Worm (Caenorhabditis elegans) whole organism, L4 larva: ENCODE measurements around the gene klp-17.

ENCODE experiments used
- F10B5.3 ChIP-seq: sonication (generic microtip); optimal IDR thresholded peaks from 2 replicates; lab custom pipeline; 2016; ENCODE audit warnings: mild to moderate bottlenecking, missing genetic modification characterization, missing compliant biosample characterization
- F26F4.8 ChIP-seq: fragments of 200-800 bp; sonication (Bioruptor generic); conservative IDR thresholded peaks from 2 replicates; pipeline ENCODE4 v1.3.6; 2022; ENCODE audit warnings: missing genetic modification characterization, missing compliant biosample characterization
- F44E2.7 ChIP-seq: fragments of 200-800 bp; sonication (Bioruptor generic); IDR thresholded peaks from 2 replicates; pipeline ENCODE4 v2.1.2; 2022; ENCODE audit warnings: missing genetic modification characterization, missing compliant biosample characterization
- F49E8.2 ChIP-seq: sonication (generic microtip); optimal IDR thresholded peaks from 2 replicates; lab custom pipeline; 2016; ENCODE audit warnings: missing compliant biosample characterization, mild to moderate bottlenecking, missing genetic modification characterization, borderline replicate concordance
- R02D3.7 ChIP-seq: fragments of 150-350 bp; sonication (generic microtip); optimal IDR thresholded peaks from 3 replicates; lab custom pipeline; 2014; ENCODE audit warnings: missing biosample characterization, missing genetic modification characterization
- T26A8.4 ChIP-seq: fragments of 200-800 bp; sonication (Bioruptor generic); IDR thresholded peaks from 2 replicates; pipeline ENCODE4 v1.3.6; 2022; ENCODE audit warnings: missing genetic modification characterization, missing compliant biosample characterization
- Y105C5A.15 ChIP-seq: fragments of 200-800 bp; sonication (Bioruptor generic); IDR thresholded peaks from 2 replicates; pipeline ENCODE4 v1.3.6; 2022; ENCODE audit warnings: missing genetic modification characterization, missing compliant biosample characterization
- Y48G9A.11 ChIP-seq: fragments of 200-800 bp; sonication (Bioruptor generic); IDR thresholded peaks from 2 replicates; pipeline ENCODE4 v1.3.6; 2022; ENCODE audit warnings: missing genetic modification reagents, missing genetic modification characterization, missing compliant biosample characterization
- Y5F2A.4 ChIP-seq: fragments of 200-800 bp; sonication (Bioruptor generic); optimal IDR thresholded peaks from 2 replicates; lab custom pipeline; 2018; ENCODE audit warnings: mild to moderate bottlenecking, missing genetic modification characterization, missing compliant biosample characterization
- Y75B8A.6 ChIP-seq: fragments of 200-800 bp; sonication (Bioruptor generic); IDR thresholded peaks from 2 replicates; pipeline ENCODE4 v1.3.6; 2022; ENCODE audit warnings: missing genetic modification reagents, missing genetic modification characterization, missing compliant biosample characterization
- ZK546.5 ChIP-seq, 2 experiments: sonication (generic microtip); optimal IDR thresholded peaks; 2 replicates each; lab custom pipeline; 2017; ENCODE audit warnings: missing biosample characterization in 2 of 2, missing genetic modification characterization in 2 of 2
- ama-1 ChIP-seq: fragments of 150-350 bp; optimal IDR thresholded peaks from 2 replicates; lab custom pipeline; 2014; ENCODE audit warnings: inconsistent platforms, mixed read lengths
- ces-1 ChIP-seq: fragments of 150-350 bp; sonication (generic microtip); optimal IDR thresholded peaks from 4 replicates; lab custom pipeline; 2014; ENCODE audit warnings: missing biosample characterization, missing genetic modification reagents, missing genetic modification characterization
- ctbp-1 ChIP-seq: fragments of 200-800 bp; sonication (Bioruptor generic); IDR thresholded peaks from 2 replicates; pipeline ENCODE4 v1.3.6; 2022; ENCODE audit warnings: missing genetic modification reagents, missing genetic modification characterization, missing compliant biosample characterization
- daf-12 ChIP-seq: fragments of 150-350 bp; optimal IDR thresholded peaks from 2 replicates; lab custom pipeline; 2014; ENCODE audit warnings: missing biosample characterization, missing genetic modification reagents, missing genetic modification characterization
- daf-8 ChIP-seq: fragments of 200-800 bp; sonication (Bioruptor generic); IDR thresholded peaks from 2 replicates; pipeline ENCODE4 v1.3.6; 2022; ENCODE audit warnings: missing genetic modification characterization, missing compliant biosample characterization
- dmd-6 ChIP-seq: fragments of 200-800 bp; sonication (Bioruptor generic); IDR thresholded peaks from 2 replicates; pipeline ENCODE4 v1.3.6; 2022; ENCODE audit warnings: missing genetic modification reagents, missing genetic modification characterization, missing compliant biosample characterization
- dmd-8 ChIP-seq: fragments of 200-800 bp; sonication (Bioruptor generic); IDR thresholded peaks from 2 replicates; pipeline ENCODE4 v1.3.6; 2022; ENCODE audit warnings: missing genetic modification characterization, missing compliant biosample characterization
- dmd-9 ChIP-seq: fragments of 200-800 bp; sonication (Bioruptor generic); IDR thresholded peaks from 2 replicates; pipeline ENCODE4 v1.3.6; 2022; ENCODE audit warnings: missing genetic modification reagents, missing genetic modification characterization, missing compliant biosample characterization
- egl-27 ChIP-seq: sonication (generic microtip); optimal IDR thresholded peaks from 3 replicates; lab custom pipeline; 2017; ENCODE audit warnings: missing biosample characterization, missing genetic modification reagents, missing genetic modification characterization
- fkh-10 ChIP-seq: fragments of 150-350 bp; optimal IDR thresholded peaks from 2 replicates; lab custom pipeline; 2014; ENCODE audit warnings: missing biosample characterization, missing genetic modification reagents, missing genetic modification characterization
- fos-1 ChIP-seq: fragments of 150-350 bp; optimal IDR thresholded peaks from 2 replicates; lab custom pipeline; 2014; ENCODE audit warnings: missing biosample characterization, missing genetic modification characterization
- hmg-1.1 ChIP-seq: fragments of 200-800 bp; sonication (Bioruptor generic); IDR thresholded peaks from 2 replicates; pipeline ENCODE4 v1.3.6; 2022; ENCODE audit warnings: missing genetic modification reagents, missing genetic modification characterization, missing compliant biosample characterization
- jun-1 ChIP-seq: fragments of 150-350 bp; optimal IDR thresholded peaks from 2 replicates; lab custom pipeline; 2014; ENCODE audit warnings: missing biosample characterization, missing genetic modification reagents, missing genetic modification characterization
- lim-7 ChIP-seq: fragments of 200-800 bp; sonication (Bioruptor generic); IDR thresholded peaks from 2 replicates; pipeline ENCODE4 v1.3.6; 2022; ENCODE audit warnings: missing genetic modification characterization, missing compliant biosample characterization
- lin-15B ChIP-seq: fragments of 150-350 bp; sonication (generic microtip); optimal IDR thresholded peaks from 3 replicates; lab custom pipeline; 2014; ENCODE audit warnings: missing biosample characterization, missing genetic modification characterization
- lin-29 ChIP-seq: fragments of 200-800 bp; sonication (Bioruptor generic); IDR thresholded peaks from 2 replicates; pipeline ENCODE4 v1.3.6; 2022; ENCODE audit warnings: missing genetic modification reagents, missing genetic modification characterization, missing compliant biosample characterization
- lin-39 ChIP-seq: fragments of 150-350 bp; optimal IDR thresholded peaks from 2 replicates; lab custom pipeline; 2014; ENCODE audit warnings: missing biosample characterization, missing genetic modification reagents, missing genetic modification characterization
- lsy-2 ChIP-seq, 2 experiments: fragments of 150-350 bp in 1 of 2; sonication (generic microtip) in 1 of 2; optimal IDR thresholded peaks; 2 replicates each; lab custom pipeline; 2014 to 2017; ENCODE audit warnings: missing biosample characterization in 2 of 2, missing genetic modification characterization in 2 of 2
- madf-5 ChIP-seq, 2 experiments: fragments of 200-800 bp; sonication (Bioruptor generic); IDR thresholded peaks; 2 replicates each; pipeline ENCODE4 v1.3.6; 2022; ENCODE audit warnings: missing compliant biosample characterization in 2 of 2, missing genetic modification characterization in 2 of 2
- mdl-1 ChIP-seq, 2 experiments: fragments of 150-350 bp in 1 of 2; sonication (generic microtip) in 1 of 2; optimal IDR thresholded peaks; 2 replicates each; lab custom pipeline; 2014 to 2017; ENCODE audit warnings: missing biosample characterization in 2 of 2, missing genetic modification characterization in 2 of 2
- mdt-29 ChIP-seq: fragments of 200-800 bp; sonication (Bioruptor generic); IDR thresholded peaks from 2 replicates; pipeline ENCODE4 v1.3.6; 2022; ENCODE audit warnings: missing genetic modification reagents, missing genetic modification characterization, missing compliant biosample characterization
- mep-1 ChIP-seq: fragments of 150-350 bp; sonication (generic microtip); optimal IDR thresholded peaks from 3 replicates; lab custom pipeline; 2014; ENCODE audit warnings: missing biosample characterization, missing genetic modification characterization
- mes-2 ChIP-seq: sonication (generic microtip); optimal IDR thresholded peaks from 2 replicates; lab custom pipeline; 2016; ENCODE audit warnings: missing genotype, mild to moderate bottlenecking, missing genetic modification characterization, missing compliant biosample characterization; ENCODE audit not compliant: poor library complexity, severe bottlenecking
- mxl-2 ChIP-seq: fragments of 200-800 bp; sonication (Bioruptor generic); conservative IDR thresholded peaks from 2 replicates; pipeline ENCODE4 v1.3.6; 2022; ENCODE audit warnings: missing genetic modification reagents, missing genetic modification characterization, missing compliant biosample characterization
- mxl-3 ChIP-seq: fragments of 200-800 bp; sonication (Bioruptor generic); optimal IDR thresholded peaks from 2 replicates; lab custom pipeline; 2018; ENCODE audit warnings: mild to moderate bottlenecking, missing genetic modification characterization, missing compliant biosample characterization
- nhr-111 ChIP-seq: fragments of 200-800 bp; sonication (Bioruptor generic); optimal IDR thresholded peaks from 2 replicates; lab custom pipeline; 2018; ENCODE audit warnings: mild to moderate bottlenecking, missing genetic modification characterization, missing compliant biosample characterization
- nhr-237 ChIP-seq: sonication (generic microtip); optimal IDR thresholded peaks from 2 replicates; lab custom pipeline; 2017; ENCODE audit warnings: missing biosample characterization, missing genetic modification characterization
- nhr-42 ChIP-seq: fragments of 200-800 bp; sonication (Bioruptor generic); IDR thresholded peaks from 2 replicates; pipeline ENCODE4 v1.3.6; 2022; ENCODE audit warnings: missing genetic modification characterization, missing compliant biosample characterization
- nhr-48 ChIP-seq: sonication (generic microtip); optimal IDR thresholded peaks from 2 replicates; lab custom pipeline; 2016; ENCODE audit warnings: mild to moderate bottlenecking, missing genetic modification characterization, missing compliant biosample characterization
- pha-4 ChIP-seq, 2 experiments: fragments of 150-350 bp in 1 of 2; fragments of 200-800 bp in 1 of 2; sonication (Bioruptor generic) in 1 of 2; IDR thresholded peaks in 1 of 2; optimal IDR thresholded peaks in 1 of 2; 2 replicates each; pipeline versions ENCODE4 v1.3.6 to Lab custom; 2014 to 2022; ENCODE audit warnings: missing genetic modification characterization in 2 of 2, missing genetic modification reagents in 2 of 2, missing biosample characterization in 1 of 2, missing compliant biosample characterization in 1 of 2
- sdz-12 ChIP-seq: fragments of 200-800 bp; sonication (Bioruptor generic); optimal IDR thresholded peaks from 2 replicates; lab custom pipeline; 2018; ENCODE audit warnings: mild to moderate bottlenecking, missing genetic modification characterization, missing compliant biosample characterization
- set-16 ChIP-seq: fragments of 200-800 bp; sonication (Bioruptor generic); IDR thresholded peaks from 2 replicates; pipeline ENCODE4 v1.3.6; 2022; ENCODE audit warnings: missing genetic modification reagents, missing genetic modification characterization, missing compliant biosample characterization
- skn-1 ChIP-seq: fragments of 150-350 bp; optimal IDR thresholded peaks from 2 replicates; lab custom pipeline; 2014; ENCODE audit warnings: missing biosample characterization, missing genetic modification characterization
- spr-1 ChIP-seq: sonication (generic microtip); optimal IDR thresholded peaks from 2 replicates; lab custom pipeline; 2016; ENCODE audit warnings: mild to moderate bottlenecking, missing genetic modification characterization, missing compliant biosample characterization
- spr-3 ChIP-seq: fragments of 200-800 bp; sonication (Bioruptor generic); optimal IDR thresholded peaks from 2 replicates; lab custom pipeline; 2018; ENCODE audit warnings: mild to moderate bottlenecking, missing genetic modification characterization, missing compliant biosample characterization
- tag-97 ChIP-seq: fragments of 200-800 bp; sonication (Bioruptor generic); IDR thresholded peaks from 2 replicates; pipeline ENCODE4 v1.3.6; 2022; ENCODE audit warnings: missing genetic modification characterization, missing compliant biosample characterization
- unc-130 ChIP-seq: sonication (generic microtip); optimal IDR thresholded peaks from 2 replicates; lab custom pipeline; 2016; ENCODE audit warnings: missing genetic modification reagents, missing genetic modification characterization, missing compliant biosample characterization
- unc-39 ChIP-seq: sonication (generic microtip); optimal IDR thresholded peaks from 2 replicates; lab custom pipeline; 2017; ENCODE audit warnings: missing biosample characterization, missing genetic modification characterization
- zfp-2 ChIP-seq: sonication (generic microtip); optimal IDR thresholded peaks from 2 replicates; lab custom pipeline; 2016; ENCODE audit warnings: mild to moderate bottlenecking, missing genetic modification characterization, missing compliant biosample characterization
- zip-2 ChIP-seq: fragments of 150-350 bp; optimal IDR thresholded peaks from 2 replicates; lab custom pipeline; 2014; ENCODE audit warnings: missing biosample characterization, missing genetic modification characterization
- ztf-11 ChIP-seq: fragments of 150-350 bp; optimal IDR thresholded peaks from 2 replicates; lab custom pipeline; 2014; ENCODE audit warnings: missing biosample characterization, missing genetic modification characterization

The klp-17 gene

DNA sequence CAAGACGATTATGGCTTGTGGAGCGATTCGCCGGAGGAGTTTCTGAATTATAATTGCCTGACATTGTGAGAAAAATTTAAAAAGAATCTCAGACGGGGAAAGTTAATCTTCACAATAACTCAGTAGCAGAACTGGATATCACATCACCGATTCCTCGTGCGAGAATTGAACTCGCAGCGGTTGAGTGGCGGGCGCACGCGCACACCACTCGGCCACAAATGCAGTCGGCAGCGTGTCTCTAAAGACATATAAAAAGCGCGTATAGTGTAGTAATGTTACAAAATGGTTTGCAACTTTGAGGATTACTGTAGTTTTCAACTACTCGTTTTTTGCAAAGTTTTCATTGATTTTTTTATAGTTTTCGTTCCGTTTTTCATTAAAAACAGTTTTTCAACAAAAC is 17.2 kb upstream of the klp-17 start (continued):
- TF ChIP-seq skn-1 (tag; lab: Kevin White, UChicago) (no peak), ces-1 (no peak), zip-2 (peak; percentile 51), lin-39 (tag; lab: Kevin White, UChicago) (no peak), nhr-237 (tag; lab: Kevin White, UChicago) (no peak), fos-1 (tag; lab: Kevin White, UChicago) (no peak), spr-3 (GFP tag; lab: Kevin White, UChicago) (peak; percentile 87), daf-8 (GFP tag; lab: Robert Waterston, UW) (no peak), madf-5 (GFP tag; IDR thresholded peaks at IDR 0.05; lab: Robert Waterston, UW) (peak; percentile 82 to 97; a peak in 3 of 4 replicates), spr-1 (tag; lab: Kevin White, UChicago) (peak; percentile 89), Y5F2A.4 (peak; percentile 95), R02D3.7 (peak; percentile 15), unc-39 (tag; lab: Kevin White, UChicago) (no peak), set-16 (GFP tag; lab: Robert Waterston, UW) (peak; percentile 56; the same call in 1 of the 2 replicates), daf-12 (tag; lab: Kevin White, UChicago) (no peak), mdt-29 (peak; percentile 87), fkh-10 (peak; percentile 34), Y105C5A.15 (peak; percentile 97), egl-27 (tag; lab: Kevin White, UChicago) (no peak), dmd-9 (GFP tag; lab: Robert Waterston, UW) (peak; percentile 93), F44E2.7 (peak; percentile 96), ztf-11 (tag; lab: Kevin White, UChicago) (no peak), Y48G9A.11 (GFP tag; lab: Robert Waterston, UW) (peak; percentile 78), ZK546.5 (tag; optimal IDR thresholded peaks at IDR 0.05; lab: Kevin White, UChicago) (no peak), lin-15B (tag; lab: Kevin White, UChicago) (no peak), nhr-42 (peak; percentile 84), tag-97 (no peak), mep-1 (no peak), ctbp-1 (peak; percentile 95), unc-130 (peak; percentile 85), zfp-2 (tag; lab: Kevin White, UChicago) (peak; percentile 70), ama-1 (lab: Kevin White, UChicago) (no peak), F49E8.2 (peak; percentile 80), nhr-48 (tag; lab: Kevin White, UChicago) (peak; percentile 76), mdl-1 (tag; optimal IDR thresholded peaks at IDR 0.05; lab: Kevin White, UChicago) (peak; percentile 34 to 86), lsy-2 (tag; optimal IDR thresholded peaks at IDR 0.05; lab: Kevin White, UChicago) (peak in 1 of 2 experiments; percentile 87), Y75B8A.6 (peak; percentile 87), F10B5.3 (tag; lab: Kevin White, UChicago) (peak; percentile 77), pha-4 (GFP tag; IDR thresholded peaks at IDR 0.05; lab: Robert Waterston, UW) (peak; percentile 96), pha-4 (tag; optimal IDR thresholded peaks at IDR 0.05; lab: Kevin White, UChicago) (no peak), hmg-1.1 (GFP tag; lab: Robert Waterston, UW) (peak; percentile 95), jun-1 (tag; lab: Kevin White, UChicago) (peak; percentile 8), lim-7 (GFP tag; lab: Robert Waterston, UW) (peak; percentile 100), T26A8.4 (GFP tag; lab: Robert Waterston, UW) (peak; percentile 88), lin-29 (GFP tag; lab: Robert Waterston, UW) (peak; percentile 84), nhr-111 (GFP tag; lab: Kevin White, UChicago) (peak; percentile 70), dmd-6 (GFP tag; lab: Robert Waterston, UW) (peak; percentile 72), mes-2 (tag; lab: Kevin White, UChicago) (peak; percentile 88), F26F4.8 (peak; percentile 99), sdz-12 (GFP tag; lab: Kevin White, UChicago) (peak; percentile 79), mxl-3 (GFP tag; lab: Kevin White, UChicago) (peak; percentile 88), dmd-8 (GFP tag; lab: Robert Waterston, UW) (peak; percentile 100), mxl-2 (GFP tag; lab: Robert Waterston, UW) (peak; percentile 75)
